Fruit fly (Drosophila melanogaster): ENCODE measurements around the gene CG9147.

dm6 chr2L:6090365-6090764, 24.6 kb downstream of the CG9147 start:
- TF ChIP-seq psq (optimal IDR thresholded peaks at IDR 0.05), result no peak
- TF ChIP-seq Dll (optimal IDR thresholded peaks at IDR 0.05), result no peak

Data from whole organism.